Fruit fly (Drosophila melanogaster): ENCODE measurements around the gene CG42659.
A peak's percentile ranks its signal among the peaks of the same experiment; 100 is the strongest.

Gene CG42659

DNA sequence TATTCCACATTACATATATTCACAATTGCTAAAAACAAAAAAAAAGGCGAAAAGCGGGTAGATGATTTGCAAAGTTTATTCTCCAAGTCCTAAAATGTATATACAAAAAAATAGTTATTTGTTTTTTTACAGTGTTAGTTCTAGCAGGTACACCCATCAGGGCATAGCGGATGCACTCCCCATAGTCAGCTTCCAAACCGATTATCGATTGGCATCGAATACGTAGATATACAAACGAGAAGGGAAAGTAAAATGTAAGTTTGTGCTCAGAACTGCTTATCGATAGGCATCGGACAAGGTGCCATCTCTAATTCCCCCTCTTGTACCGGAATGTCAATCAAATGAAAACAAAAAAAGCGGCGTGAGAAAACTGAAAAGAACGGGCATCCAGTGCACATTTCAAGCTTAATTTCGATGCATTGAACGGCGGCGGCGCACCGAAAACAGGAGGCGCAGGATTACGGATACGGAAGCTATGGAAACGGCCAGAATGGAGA is 44.0 kb upstream of the CG42659 start, which contains the start of gene CG5674 (continued):
- no peak for TF ChIP-seq z (GFP tag; IDR thresholded peaks at IDR 0.05)
- TF ChIP-seq gce (GFP tag; IDR thresholded peaks at IDR 0.05): no peak
- TF ChIP-seq CG12391 (tag; optimal IDR thresholded peaks at IDR 0.05): no peak
- TF ChIP-seq fu2 (GFP tag; optimal IDR thresholded peaks at IDR 0.05): peak; percentile 44
- no peak for TF ChIP-seq ftz-f1 (GFP tag; optimal IDR thresholded peaks at IDR 0.05)
- TF ChIP-seq croc (GFP tag; conservative IDR thresholded peaks at IDR 0.05): no peak
- no peak for TF ChIP-seq Vsx1 (GFP tag; optimal IDR thresholded peaks at IDR 0.05)
- no peak for TF ChIP-seq cg (GFP tag; optimal IDR thresholded peaks at IDR 0.05)
- peak; percentile 90 for TF ChIP-seq pita (GFP tag; optimal IDR thresholded peaks at IDR 0.05)
- no peak for TF ChIP-seq Doc2 (GFP tag; IDR thresholded peaks at IDR 0.05)
- TF ChIP-seq Neu2 (GFP tag; optimal IDR thresholded peaks at IDR 0.05; ENCODE audit: borderline replicate concordance): no peak
- peak; percentile 85 for TF ChIP-seq mld (GFP tag; IDR thresholded peaks at IDR 0.05; ENCODE audit: partially characterized antibody)
- no peak for TF ChIP-seq Hr78 (GFP tag; optimal IDR thresholded peaks at IDR 0.05)
- TF ChIP-seq CG30431 (GFP tag; optimal IDR thresholded peaks at IDR 0.05): no peak
- TF ChIP-seq CG8388 (GFP tag; optimal IDR thresholded peaks at IDR 0.05): no peak
- TF ChIP-seq CG4820 (GFP tag; optimal IDR thresholded peaks at IDR 0.05): peak; percentile 30
- no peak for TF ChIP-seq toy (GFP tag; IDR thresholded peaks at IDR 0.05)
- peak; percentile 59 for TF ChIP-seq dm (GFP tag; optimal IDR thresholded peaks at IDR 0.05)
- TF ChIP-seq shn (GFP tag; optimal IDR thresholded peaks at IDR 0.05): peak; percentile 13
- TF ChIP-seq ranshi (GFP tag; IDR thresholded peaks at IDR 0.05): peak; percentile 42
- TF ChIP-seq tgo (GFP tag; IDR thresholded peaks at IDR 0.05): peak; percentile 33; the same call in 1 of the 3 replicates
- no peak for TF ChIP-seq h (optimal IDR thresholded peaks at IDR 0.05)
- no peak; the same call in 1 of the 2 replicates for TF ChIP-seq wdn (GFP tag; IDR thresholded peaks at IDR 0.05)
- no peak for TF ChIP-seq Fer2 (tag; optimal IDR thresholded peaks at IDR 0.05)
- TF ChIP-seq stwl (tag; optimal IDR thresholded peaks at IDR 0.05): peak; percentile 96
- peak; percentile 96 for TF ChIP-seq CG42726 (GFP tag; IDR thresholded peaks at IDR 0.05; ENCODE audit: partially characterized antibody)
- TF ChIP-seq vnd (GFP tag; IDR thresholded peaks at IDR 0.05; ENCODE audit: partially characterized antibody): peak; percentile 83
- no peak for TF ChIP-seq sima (GFP tag; optimal IDR thresholded peaks at IDR 0.05)
- TF ChIP-seq sob (GFP tag; IDR thresholded peaks at IDR 0.05): peak; percentile 79
- TF ChIP-seq CG3726 (GFP tag; IDR thresholded peaks at IDR 0.05): peak; percentile 58; the same call in 1 of the 3 replicates
- TF ChIP-seq CG18619 (GFP tag; optimal IDR thresholded peaks at IDR 0.05): peak; percentile 23
- peak; percentile 89 for TF ChIP-seq Ets97D (GFP tag; optimal IDR thresholded peaks at IDR 0.05)
- TF ChIP-seq CG16815 (GFP tag; optimal IDR thresholded peaks at IDR 0.05): no peak
- TF ChIP-seq twi (tag; optimal IDR thresholded peaks at IDR 0.05): no peak
- TF ChIP-seq Adf1 (GFP tag; IDR thresholded peaks at IDR 0.05): no peak; the same call in 1 of the 2 replicates
- TF ChIP-seq Nf-YA (GFP tag; IDR thresholded peaks at IDR 0.05): no peak
- 0 out of 3 replicates have a peak, but pooled peaks have one; percentile 35 for TF ChIP-seq CG11695 (GFP tag; IDR thresholded peaks at IDR 0.05)
- peak; percentile 77; the same call in 1 of the 2 replicates for TF ChIP-seq vvl (GFP tag; IDR thresholded peaks at IDR 0.05)
- peak; percentile 61 for TF ChIP-seq Ada2b (GFP tag; IDR thresholded peaks at IDR 0.05)
- no peak for TF ChIP-seq jigr1 (GFP tag; IDR thresholded peaks at IDR 0.05)
- peak; percentile 5 for TF ChIP-seq CG2875 (GFP tag; optimal IDR thresholded peaks at IDR 0.05)
- TF ChIP-seq trh (GFP tag; optimal IDR thresholded peaks at IDR 0.05): peak; percentile 14
- no peak for TF ChIP-seq CG18476 (GFP tag; optimal IDR thresholded peaks at IDR 0.05)
- TF ChIP-seq peb (GFP tag; IDR thresholded peaks at IDR 0.05): no peak
- TF ChIP-seq Sox100B (GFP tag; optimal IDR thresholded peaks at IDR 0.05): no peak
- peak; percentile 34 for TF ChIP-seq CG4424 (GFP tag; optimal IDR thresholded peaks at IDR 0.05)
- no peak for TF ChIP-seq Tbp (GFP tag; optimal IDR thresholded peaks at IDR 0.05)
- peak; percentile 75 for TF ChIP-seq HmgZ (tag; optimal IDR thresholded peaks at IDR 0.05)
- TF ChIP-seq CG17385 (GFP tag; optimal IDR thresholded peaks at IDR 0.05): no peak
- TF ChIP-seq CG7987 (GFP tag; optimal IDR thresholded peaks at IDR 0.05): no peak
- TF ChIP-seq lab (GFP tag; optimal IDR thresholded peaks at IDR 0.05): no peak
